Fruit fly (Drosophila melanogaster) whole organism: ENCODE results near the gene CG5003.

Experiments used
- EcR ChIP-seq, 2 experiments: fragments of >200 bp; optimal IDR thresholded peaks; 2 replicates each; lab custom pipeline; 2017; ENCODE audit warnings: missing biosample characterization in 2 of 2, missing genetic modification characterization in 2 of 2, missing genetic modification reagents in 2 of 2
- usp ChIP-seq: fragments of >200 bp; optimal IDR thresholded peaks from 2 replicates; lab custom pipeline; 2017; ENCODE audit warnings: missing biosample characterization, missing genetic modification characterization, mixed read lengths

- TF ChIP-seq EcR (GFP tag; optimal IDR thresholded peaks at IDR 0.05; lab: Kevin White, UChicago): no peak
- TF ChIP-seq usp (GFP tag; lab: Kevin White, UChicago): no peak
Measured at dm6 chr3R:27948421-27948906, 32.1 kb upstream of the CG5003 start, which contains the start of gene Gp93.
